Fruit fly (Drosophila melanogaster): ENCODE results near the gene Fum2.

Gene Fum2

dm6 chrX:6656023-6656594 is 25.5 kb upstream of the Fum2 start (continued):
- TF ChIP-seq Med (GFP tag) = peak; percentile 96
- TF ChIP-seq sim (GFP tag; IDR thresholded peaks at IDR 0.05) = 0 out of 2 replicates have a peak, but pooled peaks have one; percentile 17
- TF ChIP-seq CG3163 (GFP tag; optimal IDR thresholded peaks at IDR 0.05) = peak; percentile 31
- TF ChIP-seq CG10565 (GFP tag; optimal IDR thresholded peaks at IDR 0.05) = no peak
- peak; percentile 49 for TF ChIP-seq Fer2 (tag; optimal IDR thresholded peaks at IDR 0.05)
- TF ChIP-seq Six4 (GFP tag; optimal IDR thresholded peaks at IDR 0.05) = peak; percentile 64
- TF ChIP-seq gem (tag; optimal IDR thresholded peaks at IDR 0.05) = peak; percentile 89
- TF ChIP-seq Opbp (GFP tag; IDR thresholded peaks at IDR 0.05; ENCODE audit: partially characterized antibody) = no peak
- TF ChIP-seq Elba2 (GFP tag; optimal IDR thresholded peaks at IDR 0.05) = no peak
- peak; percentile 60 for TF ChIP-seq Atf3 (GFP tag; optimal IDR thresholded peaks at IDR 0.05)
- peak; percentile 50; the same call in 1 of the 2 replicates for TF ChIP-seq CG5953 (GFP tag; IDR thresholded peaks at IDR 0.05)
- peak; percentile 72 for TF ChIP-seq pum (GFP tag; optimal IDR thresholded peaks at IDR 0.05)
- peak; percentile 89 for TF ChIP-seq dysf (GFP tag; IDR thresholded peaks at IDR 0.05)
- TF ChIP-seq row (GFP tag; IDR thresholded peaks at IDR 0.05) = peak; percentile 87
- peak; percentile 81 for TF ChIP-seq Atf-2 (GFP tag; optimal IDR thresholded peaks at IDR 0.05)
- peak; percentile 69 for TF ChIP-seq klu (GFP tag; IDR thresholded peaks at IDR 0.05)
- peak; percentile 59 for TF ChIP-seq emc (GFP tag; optimal IDR thresholded peaks at IDR 0.05)
- no peak; the same call in 1 of the 2 replicates for TF ChIP-seq Lim3 (GFP tag; IDR thresholded peaks at IDR 0.05)
- peak; percentile 54 for TF ChIP-seq CG10543 (GFP tag; optimal IDR thresholded peaks at IDR 0.05)
- peak; percentile 62 for TF ChIP-seq Vsx1 (GFP tag; optimal IDR thresholded peaks at IDR 0.05)
- 0 out of 2 replicates have a peak, but pooled peaks have one; percentile 29 for TF ChIP-seq toy (GFP tag; IDR thresholded peaks at IDR 0.05)
- TF ChIP-seq pros (GFP tag; optimal IDR thresholded peaks at IDR 0.05) = no peak
- peak; percentile 81; the same call in 2 of the 3 replicates for TF ChIP-seq so (GFP tag; IDR thresholded peaks at IDR 0.05)
- peak; percentile 73 for TF ChIP-seq CG16815 (GFP tag; optimal IDR thresholded peaks at IDR 0.05)
- peak; percentile 85 for TF ChIP-seq esg (GFP tag; conservative IDR thresholded peaks at IDR 0.05)
- peak; percentile 71 for TF ChIP-seq pb (GFP tag; optimal IDR thresholded peaks at IDR 0.05)
- no peak for TF ChIP-seq CG7271 (tag; optimal IDR thresholded peaks at IDR 0.05)
- TF ChIP-seq D19B (GFP tag; optimal IDR thresholded peaks at IDR 0.05) = peak; percentile 77
- TF ChIP-seq CG12219 (GFP tag; optimal IDR thresholded peaks at IDR 0.05) = peak; percentile 79
- TF ChIP-seq CG10979 (tag; optimal IDR thresholded peaks at IDR 0.05) = peak; percentile 82
- TF ChIP-seq tup (GFP tag; optimal IDR thresholded peaks at IDR 0.05) = peak; percentile 77
- peak; percentile 78 for TF ChIP-seq unpg (GFP tag; optimal IDR thresholded peaks at IDR 0.05)
- no peak for TF ChIP-seq prd (optimal IDR thresholded peaks at IDR 0.05)
- peak; percentile 87 for TF ChIP-seq prd (GFP tag; IDR thresholded peaks at IDR 0.05)
- peak; percentile 88 for TF ChIP-seq CG11695 (GFP tag; IDR thresholded peaks at IDR 0.05)
- TF ChIP-seq HmgZ (tag; optimal IDR thresholded peaks at IDR 0.05) = peak; percentile 81
- TF ChIP-seq gsb-n (tag; optimal IDR thresholded peaks at IDR 0.05) = peak; percentile 52
- peak; percentile 69 for TF ChIP-seq Optix (GFP tag; IDR thresholded peaks at IDR 0.05)
- peak; percentile 81 to 82 for TF ChIP-seq chif (GFP tag; optimal IDR thresholded peaks at IDR 0.05)
- peak; percentile 96 for TF ChIP-seq sens (GFP tag)
- no peak for TF ChIP-seq pfk (GFP tag; optimal IDR thresholded peaks at IDR 0.05)
- TF ChIP-seq mirr (GFP tag; optimal IDR thresholded peaks at IDR 0.05) = peak; percentile 43
- TF ChIP-seq CG12155 (GFP tag; optimal IDR thresholded peaks at IDR 0.05) = peak; percentile 76
- TF ChIP-seq dati (GFP tag; IDR thresholded peaks at IDR 0.05) = no peak
- TF ChIP-seq NC2α (GFP tag; optimal IDR thresholded peaks at IDR 0.05) = peak; percentile 34
- TF ChIP-seq CG14860 (GFP tag; IDR thresholded peaks at IDR 0.05; ENCODE audit: partially characterized antibody) = no peak
- TF ChIP-seq caup (GFP tag; optimal IDR thresholded peaks at IDR 0.05; ENCODE audit: severe bottlenecking) = peak; percentile 85
- peak; percentile 9 for TF ChIP-seq MESR4 (GFP tag; optimal IDR thresholded peaks at IDR 0.05)
- peak; percentile 74 for TF ChIP-seq exex (tag; optimal IDR thresholded peaks at IDR 0.05)
- TF ChIP-seq bab2 (GFP tag; optimal IDR thresholded peaks at IDR 0.05) = peak; percentile 77
